Fruit fly (Drosophila melanogaster) S2 (cell line): ENCODE measurements around the gene Rox8.

Experiments used
- CG8478 ChIP-seq: fragments of >200 bp; optimal IDR thresholded peaks from 2 replicates; lab custom pipeline; 2018
- CTCF ChIP-seq, 2 experiments: fragments of >200 bp; optimal IDR thresholded peaks; 2 replicates each; lab custom pipeline; 2018

DNA sequence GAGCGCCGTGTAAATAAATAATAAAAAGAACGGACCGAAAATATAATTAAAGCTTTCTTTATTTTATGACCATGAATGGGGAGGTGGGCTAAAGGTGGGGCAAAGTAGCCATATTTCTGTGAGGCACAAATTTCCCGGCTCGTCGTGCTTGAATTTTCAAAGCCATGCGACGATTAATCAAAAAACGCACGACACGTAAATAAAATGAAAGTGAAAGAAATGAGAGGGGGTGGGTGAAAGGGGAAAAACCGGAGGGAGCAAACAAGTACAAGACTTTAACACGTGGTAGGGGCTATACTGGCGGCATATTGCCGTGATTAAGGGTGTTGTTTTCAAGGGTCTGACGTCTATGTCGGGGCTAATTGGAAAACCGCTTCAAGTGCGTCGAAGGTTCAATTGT lies 46.9 kb downstream of the Rox8 start:
- no peak for TF ChIP-seq CG8478 (lab: Kevin White, UChicago)
- TF ChIP-seq CTCF (optimal IDR thresholded peaks at IDR 0.05; lab: Kevin White, UChicago): no peak
